Fruit fly (Drosophila melanogaster) whole organism: Measurements from ENCODE around the gene sip2.

ENCODE experiments used
- psq ChIP-seq: fragments of >200 bp; optimal IDR thresholded peaks from 2 replicates; lab custom pipeline; 2017
- usp ChIP-seq: fragments of >200 bp; optimal IDR thresholded peaks from 2 replicates; lab custom pipeline; 2017; ENCODE audit warnings: missing biosample characterization, missing genetic modification characterization, mixed read lengths

- no peak for TF ChIP-seq usp (GFP tag; lab: Kevin White, UChicago)
- TF ChIP-seq psq (lab: Kevin White, UChicago), result no peak
Measured at dm6 chr2L:6966309-6966708, 2.4 kb upstream of the sip2 start.
